Worm (Caenorhabditis elegans) whole organism, midembryonic: ENCODE data around the gene ZK643.6.
A peak's percentile ranks its signal among the peaks of the same experiment; 100 is the strongest.
"Not testable (repeated sequence)": the region's sequence is repeated elsewhere in the genome, so short reads cannot be mapped to it uniquely, and the experiment has no call there.

Experiments used
- T22C8.4 ChIP-seq: fragments of 200-800 bp; sonication (Bioruptor generic); IDR thresholded peaks from 2 replicates; pipeline ENCODE4 v1.3.6; 2022; ENCODE audit warnings: missing genetic modification characterization, missing compliant biosample characterization
- cog-1 ChIP-seq: sonication (generic microtip); optimal IDR thresholded peaks from 2 replicates; lab custom pipeline; 2016; ENCODE audit warnings: missing genetic modification characterization, missing compliant biosample characterization
- flt-1 ChIP-seq: fragments of 200-800 bp; sonication (Bioruptor generic); IDR thresholded peaks from 2 replicates; pipeline ENCODE4 v1.3.6; 2022; ENCODE audit warnings: missing genetic modification characterization, missing compliant biosample characterization
- klf-2 ChIP-seq: fragments of 200-800 bp; sonication (Bioruptor generic); conservative IDR thresholded peaks from 2 replicates; pipeline ENCODE4 v1.3.6; 2022; ENCODE audit warnings: missing genetic modification reagents, missing genetic modification characterization, missing compliant biosample characterization
- med-1 ChIP-seq: sonication (generic microtip); optimal IDR thresholded peaks from 2 replicates; lab custom pipeline; 2017; ENCODE audit warnings: missing genetic modification characterization, mild to moderate bottlenecking, missing compliant biosample characterization, antibody characterized with exemption, missing genetic modification reagents; ENCODE audit not compliant: insufficient read depth
- ref-1 ChIP-seq: fragments of 200-800 bp; sonication (Bioruptor generic); conservative IDR thresholded peaks from 2 replicates; pipeline ENCODE4 v1.3.6; 2022; ENCODE audit warnings: missing genetic modification reagents, missing genetic modification characterization, missing compliant biosample characterization
- tab-1 ChIP-seq: fragments of 200-800 bp; sonication (Bioruptor generic); IDR thresholded peaks from 2 replicates; pipeline ENCODE4 v1.3.6; 2022; ENCODE audit warnings: missing genetic modification characterization, missing compliant biosample characterization
- ztf-23 ChIP-seq: fragments of 200-800 bp; sonication (Bioruptor generic); IDR thresholded peaks from 2 replicates; pipeline ENCODE4 v1.3.6; 2022; ENCODE audit warnings: missing genetic modification reagents, missing genetic modification characterization, missing compliant biosample characterization
- ztf-29 ChIP-seq: fragments of 200-800 bp; sonication (Bioruptor generic); IDR thresholded peaks from 2 replicates; pipeline ENCODE4 v1.3.6; 2022; ENCODE audit warnings: missing genetic modification reagents, missing genetic modification characterization, missing compliant biosample characterization

ZK643.6 gene

DNA sequence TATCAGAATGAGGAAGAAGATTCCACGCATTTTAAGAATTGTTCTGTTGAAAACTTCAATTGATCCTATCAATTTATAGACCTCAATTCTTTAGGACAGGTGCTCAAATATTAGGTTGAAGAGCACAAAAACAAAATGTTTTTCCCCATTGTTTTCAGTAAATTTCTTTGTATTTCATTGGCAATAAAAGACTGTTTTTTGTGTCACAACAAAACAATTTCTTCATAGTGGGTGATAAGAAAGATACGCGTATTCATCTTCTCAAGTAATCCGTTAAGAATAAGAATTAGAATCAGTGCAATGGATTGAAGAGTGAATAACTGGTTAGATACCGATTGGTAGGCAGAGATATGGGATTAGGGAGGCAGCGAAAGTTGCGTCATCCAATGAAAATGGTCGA is at the start of gene ZK643.6:
TSS of gene ZK643.6 (minus strand) at position 101 of the 400 bp plus-strand sequence.
- TF ChIP-seq ztf-29 = no peak
- no peak for TF ChIP-seq klf-2 (GFP tag; lab: Robert Waterston, UW)
- no peak for TF ChIP-seq ref-1 (GFP tag; lab: Robert Waterston, UW)
- no peak for TF ChIP-seq med-1
- no peak for TF ChIP-seq cog-1 (tag; lab: Kevin White, UChicago)
- TF ChIP-seq tab-1 (GFP tag; lab: Robert Waterston, UW) = no peak
- TF ChIP-seq flt-1 (GFP tag; lab: Robert Waterston, UW) = no peak
- TF ChIP-seq ztf-23 (GFP tag; lab: Robert Waterston, UW) = no peak
- no peak for TF ChIP-seq T22C8.4

- TF ChIP-seq ztf-29 (peak; percentile 23; the same call in 1 of the 2 replicates), flt-1 (GFP tag; lab: Robert Waterston, UW) (0 out of 2 replicates have a peak, but pooled peaks have one; percentile 54), cog-1 (tag; lab: Kevin White, UChicago) (no peak)
Observed at ce11 chrIII:9010047-9010446, 49.5 kb upstream of the ZK643.6 start, which contains the start of gene F59B2.8. Gene F59B2.8 (minus strand): TSS chrIII:9010197.

DNA sequence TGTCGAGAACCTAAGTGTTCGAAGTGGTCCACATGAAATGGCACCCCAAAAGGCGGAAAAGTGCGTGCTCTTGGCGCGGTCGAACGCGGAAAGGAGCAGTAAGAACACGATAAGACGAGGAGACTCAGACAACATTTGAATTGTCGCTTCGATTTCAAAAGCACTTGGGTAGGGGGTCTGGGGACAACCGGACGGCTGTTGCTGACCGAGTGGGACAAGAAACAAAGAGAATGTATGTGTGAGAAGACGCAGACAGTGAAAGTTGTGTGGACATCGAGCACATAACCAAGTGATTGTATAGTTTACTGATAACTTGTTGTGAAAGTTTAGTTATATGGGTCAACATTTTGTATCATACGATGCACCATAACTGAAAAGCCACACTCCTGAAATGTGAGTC is 46.6 kb upstream of the ZK643.6 start:
- TF ChIP-seq T22C8.4 (no peak), tab-1 (GFP tag; lab: Robert Waterston, UW) (0 out of 2 replicates have a peak, but pooled peaks have one; percentile 7), ref-1 (GFP tag; lab: Robert Waterston, UW) (no peak), flt-1 (GFP tag; lab: Robert Waterston, UW) (no peak), ztf-29 (no peak), ztf-23 (GFP tag; lab: Robert Waterston, UW) (no peak), med-1 (no peak), klf-2 (GFP tag; lab: Robert Waterston, UW) (no peak), cog-1 (tag; lab: Kevin White, UChicago) (peak; percentile 20)

DNA sequence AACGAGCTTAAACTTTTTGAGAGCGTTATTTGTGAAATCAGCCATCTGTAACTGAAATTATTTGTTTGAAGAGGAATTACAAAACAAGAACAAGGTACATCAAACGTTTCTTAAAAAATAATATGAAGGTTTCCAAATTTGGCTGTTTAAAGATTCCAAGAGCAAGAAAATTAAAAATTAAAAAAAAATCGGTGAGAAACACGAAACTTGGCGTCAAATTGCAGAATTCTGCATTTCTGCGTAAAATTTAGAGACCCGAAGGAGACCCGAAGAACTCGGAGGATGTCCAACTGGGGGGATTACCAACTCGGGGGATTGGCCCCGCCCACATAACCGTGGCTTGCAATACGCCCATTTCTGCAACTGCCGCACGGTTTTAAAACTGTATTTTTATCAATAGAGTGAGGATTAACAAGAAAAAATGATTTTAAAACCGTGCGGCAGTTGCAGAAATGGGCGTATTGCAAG is 45.4 kb upstream of the ZK643.6 start, which contains the start of gene rab-6.1:
TSS of gene rab-6.1 (minus strand) at position 51 of the 468 bp plus-strand sequence.
- not testable (repeated sequence) for TF ChIP-seq T22C8.4; tab-1 (GFP tag; lab: Robert Waterston, UW); med-1

DNA sequence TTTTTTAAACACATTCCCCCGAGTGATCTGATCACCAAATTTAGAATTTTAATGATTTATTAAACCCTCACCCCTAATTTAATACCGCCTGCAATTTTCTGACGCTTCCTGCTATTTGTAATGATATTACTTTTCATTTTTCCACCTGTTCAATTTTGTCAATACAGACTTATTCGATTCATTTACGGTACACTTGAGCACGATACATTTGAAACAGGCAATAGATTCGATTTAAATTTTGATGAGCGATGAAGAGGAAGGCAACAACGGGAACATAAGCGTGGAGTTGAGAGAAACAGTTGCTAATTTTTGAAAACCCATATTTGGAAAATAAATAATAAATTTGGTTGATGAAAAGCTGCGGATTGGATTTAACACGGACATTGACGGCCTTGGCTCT is 44.1 kb upstream of the ZK643.6 start:
- TF ChIP-seq T22C8.4 (no peak), ref-1 (GFP tag; lab: Robert Waterston, UW) (no peak), med-1 (no peak), ztf-29 (no peak), tab-1 (GFP tag; lab: Robert Waterston, UW) (no peak), cog-1 (tag; lab: Kevin White, UChicago) (no peak), klf-2 (GFP tag; lab: Robert Waterston, UW) (no peak), flt-1 (GFP tag; lab: Robert Waterston, UW) (no peak), ztf-23 (GFP tag; lab: Robert Waterston, UW) (no peak)

DNA sequence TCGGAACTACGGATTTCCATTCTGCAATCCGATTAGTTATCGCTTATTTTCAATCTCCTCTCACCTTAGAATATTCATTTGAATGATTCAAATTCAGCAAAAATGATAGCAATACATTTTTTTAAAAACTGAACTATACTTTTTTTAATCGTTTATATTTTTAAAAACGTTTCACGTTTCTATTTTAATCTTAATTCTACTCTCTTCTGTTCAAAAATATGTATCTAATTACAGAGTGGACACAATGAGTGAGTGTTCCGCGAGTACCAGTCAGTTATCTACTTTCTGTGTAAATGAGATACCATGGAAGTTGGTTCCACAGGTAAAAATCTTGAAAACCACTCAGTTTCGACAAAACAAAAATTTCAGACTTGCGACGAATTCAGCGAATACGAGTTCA is 42.0 kb upstream of the ZK643.6 start, which contains the start of the genes F59B2.15 and zif-1:
TSS of gene F59B2.15 (minus strand) at position 101 of the 400 bp plus-strand sequence.
TSS of gene zif-1 (plus strand) at position 235 of the 400 bp plus-strand sequence.
- TF ChIP-seq cog-1 (tag; lab: Kevin White, UChicago) = no peak
- no peak for TF ChIP-seq ztf-29
- TF ChIP-seq ref-1 (GFP tag; lab: Robert Waterston, UW) = no peak
- no peak for TF ChIP-seq med-1
- no peak for TF ChIP-seq klf-2 (GFP tag; lab: Robert Waterston, UW)
- TF ChIP-seq T22C8.4 = no peak
- TF ChIP-seq tab-1 (GFP tag; lab: Robert Waterston, UW) = no peak
- no peak for TF ChIP-seq flt-1 (GFP tag; lab: Robert Waterston, UW)
- TF ChIP-seq ztf-23 (GFP tag; lab: Robert Waterston, UW) = no peak

DNA sequence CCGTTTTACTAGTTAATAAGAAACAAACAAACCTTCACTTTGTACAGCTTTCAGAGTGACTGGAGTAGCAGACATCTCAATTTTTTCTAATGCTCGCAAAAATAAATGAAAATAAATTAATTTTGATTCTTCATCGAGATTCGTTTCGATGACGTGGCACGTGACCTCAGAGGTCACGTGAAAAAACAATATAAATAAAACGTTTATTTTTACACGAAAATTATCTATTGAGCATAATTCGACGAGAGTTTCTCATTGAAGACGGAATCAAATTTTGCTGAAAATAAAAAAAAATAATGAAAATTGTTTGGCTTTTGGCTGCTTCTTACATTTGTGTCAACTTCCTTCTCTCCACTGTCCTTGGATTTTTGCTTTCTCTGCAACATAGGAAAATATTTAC is 41.3 kb upstream of the ZK643.6 start, which contains the start of gene rpn-6.2:
TSS of gene rpn-6.2 (minus strand) at position 101 of the 400 bp plus-strand sequence.
- TF ChIP-seq med-1 = no peak
- TF ChIP-seq T22C8.4 = no peak
- TF ChIP-seq ztf-23 (GFP tag; lab: Robert Waterston, UW) = no peak
- no peak for TF ChIP-seq ref-1 (GFP tag; lab: Robert Waterston, UW)
- TF ChIP-seq klf-2 (GFP tag; lab: Robert Waterston, UW) = no peak
- no peak for TF ChIP-seq tab-1 (GFP tag; lab: Robert Waterston, UW)
- TF ChIP-seq cog-1 (tag; lab: Kevin White, UChicago) = no peak
- no peak for TF ChIP-seq ztf-29
- no peak for TF ChIP-seq flt-1 (GFP tag; lab: Robert Waterston, UW)

DNA sequence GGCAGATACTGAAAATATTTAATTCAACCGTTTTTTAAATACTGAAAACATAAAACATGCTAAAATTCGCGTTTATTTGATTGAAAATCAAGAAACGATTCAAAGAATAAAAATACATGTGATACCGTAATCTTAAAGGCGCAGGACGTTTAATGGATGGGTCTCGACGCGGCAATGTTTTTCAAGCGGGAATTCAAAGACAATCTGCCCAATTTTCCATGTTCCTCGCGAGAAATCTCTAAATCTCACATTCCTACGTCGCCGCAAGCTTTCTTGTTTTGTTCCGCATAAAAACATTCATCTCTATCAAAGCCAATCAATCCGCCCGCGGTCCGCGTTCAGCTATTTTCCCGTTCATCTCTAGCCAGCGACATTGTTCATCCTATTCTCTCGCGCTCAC is 40.9 kb upstream of the ZK643.6 start:
- TF ChIP-seq flt-1 (GFP tag; lab: Robert Waterston, UW) (no peak), ztf-23 (GFP tag; lab: Robert Waterston, UW) (0 out of 2 replicates have a peak, but pooled peaks have one; percentile 6)

ce11 chrIII:8999508-8999907 is 38.9 kb upstream of the ZK643.6 start, which contains the start of gene F59B2.3:
Gene F59B2.3 (minus strand): TSS chrIII:8999766.
- TF ChIP-seq ztf-29 = no peak
- no peak for TF ChIP-seq T22C8.4
- no peak for TF ChIP-seq klf-2 (GFP tag; lab: Robert Waterston, UW)
- no peak for TF ChIP-seq tab-1 (GFP tag; lab: Robert Waterston, UW)
- no peak for TF ChIP-seq med-1
- no peak for TF ChIP-seq ref-1 (GFP tag; lab: Robert Waterston, UW)
- TF ChIP-seq ztf-23 (GFP tag; lab: Robert Waterston, UW) = no peak
- TF ChIP-seq flt-1 (GFP tag; lab: Robert Waterston, UW) = no peak

ce11 chrIII:8998884-8999283 is 38.3 kb upstream of the ZK643.6 start:
- TF ChIP-seq ztf-23 (GFP tag; lab: Robert Waterston, UW) (no peak), klf-2 (GFP tag; lab: Robert Waterston, UW) (no peak), ref-1 (GFP tag; lab: Robert Waterston, UW) (no peak), cog-1 (tag; lab: Kevin White, UChicago) (no peak), flt-1 (GFP tag; lab: Robert Waterston, UW) (no peak), T22C8.4 (no peak), med-1 (no peak), tab-1 (GFP tag; lab: Robert Waterston, UW) (no peak), ztf-29 (no peak)
